Fruit fly (Drosophila melanogaster) whole organism, embryonic: Measurements from ENCODE around the gene mag.

Experiments
- CG10462 ChIP-seq: fragments of 200-800 bp; sonication (Bioruptor generic); optimal IDR thresholded peaks from 2 replicates; lab custom pipeline; 2016; ENCODE audit warnings: missing biosample characterization, missing genetic modification characterization
- CG10543 ChIP-seq: fragments of 200-800 bp; sonication (Bioruptor generic); optimal IDR thresholded peaks from 3 replicates; lab custom pipeline; 2017; ENCODE audit warnings: missing biosample characterization, mild to moderate bottlenecking, missing genetic modification characterization, moderate library complexity
- CG10979 ChIP-seq: fragments of 200-800 bp; sonication (Bioruptor generic); optimal IDR thresholded peaks from 2 replicates; lab custom pipeline; 2018; ENCODE audit warnings: missing biosample characterization, mild to moderate bottlenecking, missing genetic modification characterization, moderate library complexity
- CG11456 ChIP-seq: fragments of 200-800 bp; sonication (Bioruptor generic); IDR thresholded peaks from 3 replicates; pipeline ENCODE4 v1.3.6; 2022; ENCODE audit warnings: missing biosample characterization, missing genetic modification characterization
- CG11696 ChIP-seq: fragments of 200-800 bp; sonication (Bioruptor generic); IDR thresholded peaks from 2 replicates; pipeline ENCODE4 v1.3.6; 2022; ENCODE audit warnings: missing biosample characterization, missing genetic modification characterization
- CG12942 ChIP-seq: fragments of 200-800 bp; sonication (Bioruptor generic); optimal IDR thresholded peaks from 3 replicates; lab custom pipeline; 2016; ENCODE audit warnings: missing biosample characterization, missing genetic modification characterization
- CG14965 ChIP-seq: fragments of 200-800 bp; sonication (Bioruptor generic); optimal IDR thresholded peaks from 2 replicates; lab custom pipeline; 2016; ENCODE audit warnings: missing biosample characterization, missing genetic modification characterization, borderline replicate concordance
- CG15011 ChIP-seq: fragments of 200-800 bp; sonication (Bioruptor generic); optimal IDR thresholded peaks from 3 replicates; lab custom pipeline; 2018; ENCODE audit warnings: missing biosample characterization, mild to moderate bottlenecking, missing genetic modification characterization
- CG15269 ChIP-seq: fragments of 200-800 bp; sonication (Bioruptor generic); optimal IDR thresholded peaks from 2 replicates; lab custom pipeline; 2018; ENCODE audit warnings: missing biosample characterization, mild to moderate bottlenecking, missing genetic modification characterization, moderate library complexity
- CG1603 ChIP-seq: fragments of 200-800 bp; sonication (Bioruptor generic); optimal IDR thresholded peaks from 2 replicates; lab custom pipeline; 2019; ENCODE audit warnings: missing biosample characterization, mild to moderate bottlenecking, missing genetic modification characterization, moderate library complexity
- CG16863 ChIP-seq: fragments of 200-800 bp; sonication (Bioruptor generic); optimal IDR thresholded peaks from 3 replicates; lab custom pipeline; 2016; ENCODE audit warnings: missing biosample characterization, missing genetic modification characterization
- CG17359 ChIP-seq: fragments of 200-800 bp; sonication (Bioruptor generic); optimal IDR thresholded peaks from 3 replicates; lab custom pipeline; 2018; ENCODE audit warnings: missing biosample characterization, mild to moderate bottlenecking, missing genetic modification characterization, moderate library complexity
- CG17385 ChIP-seq: fragments of 200-800 bp; sonication (Bioruptor generic); optimal IDR thresholded peaks from 3 replicates; lab custom pipeline; 2018; ENCODE audit warnings: missing biosample characterization, mild to moderate bottlenecking, missing genetic modification characterization
- CG30403 ChIP-seq: fragments of 200-800 bp; sonication (Bioruptor generic); optimal IDR thresholded peaks from 3 replicates; lab custom pipeline; 2016; ENCODE audit warnings: missing biosample characterization, missing genetic modification characterization
- CG33557 ChIP-seq: fragments of 200-800 bp; sonication (Bioruptor generic); optimal IDR thresholded peaks from 2 replicates; lab custom pipeline; 2019; ENCODE audit warnings: missing biosample characterization, mild to moderate bottlenecking, missing genetic modification characterization, moderate library complexity
- CG3407 ChIP-seq: fragments of 200-800 bp; sonication (Bioruptor generic); optimal IDR thresholded peaks from 2 replicates; lab custom pipeline; 2018; ENCODE audit warnings: missing biosample characterization, mild to moderate bottlenecking, missing genetic modification characterization
- CG4360 ChIP-seq: fragments of 200-800 bp; sonication (Bioruptor generic); IDR thresholded peaks from 2 replicates; pipeline ENCODE4 v1.3.6; 2022; ENCODE audit warnings: missing biosample characterization, missing genetic modification characterization
- CG7556 ChIP-seq: fragments of 200-800 bp; sonication (Bioruptor generic); optimal IDR thresholded peaks from 2 replicates; lab custom pipeline; 2017; ENCODE audit warnings: missing biosample characterization, mild to moderate bottlenecking, missing genetic modification characterization
- CG9609 ChIP-seq: fragments of 200-800 bp; sonication (Bioruptor generic); optimal IDR thresholded peaks from 3 replicates; lab custom pipeline; 2016; ENCODE audit warnings: missing biosample characterization, missing genetic modification characterization
- CTCF ChIP-seq: fragments of 200-800 bp; sonication (Bioruptor generic); optimal IDR thresholded peaks from 2 replicates; lab custom pipeline; 2017; ENCODE audit warnings: missing biosample characterization, mild to moderate bottlenecking, missing genetic modification characterization, moderate library complexity
- D ChIP-seq, 2 experiments: fragments of 200-800 bp in 1 of 2; fragments of >200 bp in 1 of 2; sonication (Bioruptor generic) in 1 of 2; optimal IDR thresholded peaks; 2 replicates in 1 of 2; 3 replicates in 1 of 2; lab custom pipeline; 2017; ENCODE audit warnings: mild to moderate bottlenecking in 1 of 2, missing biosample characterization in 1 of 2, missing genetic modification characterization in 1 of 2, missing genetic modification reagents in 1 of 2
- Dbx ChIP-seq: fragments of 200-800 bp; sonication (Bioruptor generic); IDR thresholded peaks from 3 replicates; pipeline ENCODE4 v1.3.6; 2022; ENCODE audit warnings: missing biosample characterization, missing genetic modification characterization
- Fer1 ChIP-seq: fragments of 200-800 bp; sonication (Bioruptor generic); optimal IDR thresholded peaks from 2 replicates; lab custom pipeline; 2017; ENCODE audit warnings: missing biosample characterization, mild to moderate bottlenecking, missing genetic modification characterization
- HLHmδ ChIP-seq: fragments of 200-800 bp; sonication (Bioruptor generic); optimal IDR thresholded peaks from 2 replicates; lab custom pipeline; 2018; ENCODE audit warnings: missing biosample characterization, mild to moderate bottlenecking, missing genetic modification characterization, moderate library complexity
- MTF-1 ChIP-seq: fragments of 200-800 bp; sonication (Bioruptor generic); optimal IDR thresholded peaks from 2 replicates; lab custom pipeline; 2018; ENCODE audit warnings: missing biosample characterization, mild to moderate bottlenecking, missing genetic modification characterization, borderline replicate concordance
- Mrtf ChIP-seq: fragments of 200-800 bp; sonication (Bioruptor generic); IDR thresholded peaks from 3 replicates; pipeline ENCODE4 v1.3.6; 2022; ENCODE audit warnings: missing biosample characterization, missing genetic modification characterization
- NK7.1 ChIP-seq: fragments of 200-800 bp; sonication (Bioruptor generic); optimal IDR thresholded peaks from 3 replicates; lab custom pipeline; 2016; ENCODE audit warnings: missing biosample characterization, missing genetic modification characterization
- Nf-YA ChIP-seq: fragments of 200-800 bp; sonication (Bioruptor generic); IDR thresholded peaks from 2 replicates; pipeline ENCODE4 v1.3.6; 2022; ENCODE audit warnings: missing biosample characterization, missing genetic modification characterization
- Pdp1 ChIP-seq, 2 experiments: fragments of 200-800 bp; sonication (Bioruptor generic); optimal IDR thresholded peaks; 3 replicates each; lab custom pipeline; 2016; ENCODE audit warnings: missing biosample characterization in 2 of 2, missing genetic modification characterization in 2 of 2, mild to moderate bottlenecking in 1 of 2, moderate library complexity in 1 of 2
- Side ChIP-seq: fragments of 200-800 bp; sonication (Bioruptor generic); optimal IDR thresholded peaks from 2 replicates; lab custom pipeline; 2016; ENCODE audit warnings: missing biosample characterization, missing genetic modification characterization
- Sry-δ ChIP-seq: fragments of 200-800 bp; sonication (Bioruptor generic); optimal IDR thresholded peaks from 2 replicates; lab custom pipeline; 2016; ENCODE audit warnings: missing biosample characterization, missing genetic modification characterization
- Vsx1 ChIP-seq: fragments of 200-800 bp; sonication (Bioruptor generic); optimal IDR thresholded peaks from 2 replicates; lab custom pipeline; 2017; ENCODE audit warnings: missing biosample characterization, mild to moderate bottlenecking, missing genetic modification characterization, missing genetic modification reagents
- ase ChIP-seq: fragments of 200-800 bp; sonication (Bioruptor generic); IDR thresholded peaks from 3 replicates; pipeline ENCODE4 v1.3.6; 2022; ENCODE audit warnings: missing biosample characterization, missing genetic modification characterization
- chinmo ChIP-seq: fragments of 200-800 bp; sonication (Bioruptor generic); IDR thresholded peaks from 4 replicates; pipeline ENCODE4 v1.3.6; 2022; ENCODE audit warnings: missing biosample characterization, missing genetic modification characterization; ENCODE audit not compliant: partially characterized antibody
- croc ChIP-seq: fragments of 200-800 bp; sonication (Bioruptor generic); conservative IDR thresholded peaks from 3 replicates; pipeline ENCODE4 v1.3.6; 2022; ENCODE audit warnings: missing biosample characterization, missing genetic modification characterization
- crol ChIP-seq: fragments of 200-800 bp; sonication (Bioruptor generic); IDR thresholded peaks from 2 replicates; pipeline ENCODE4 v1.3.6; 2022; ENCODE audit warnings: missing biosample characterization, missing genetic modification characterization
- disco-r ChIP-seq: fragments of 200-800 bp; sonication (Bioruptor generic); optimal IDR thresholded peaks from 2 replicates; lab custom pipeline; 2016; ENCODE audit warnings: missing biosample characterization, missing genetic modification characterization
- dmrt99B ChIP-seq: fragments of 200-800 bp; sonication (Bioruptor generic); optimal IDR thresholded peaks from 2 replicates; lab custom pipeline; 2018; ENCODE audit warnings: missing biosample characterization, mild to moderate bottlenecking, missing genetic modification characterization, moderate library complexity
- dysf ChIP-seq: fragments of 200-800 bp; sonication (Bioruptor generic); IDR thresholded peaks from 3 replicates; pipeline ENCODE4 v1.3.6; 2022; ENCODE audit warnings: missing biosample characterization, missing genetic modification characterization
- lmd ChIP-seq: fragments of 200-800 bp; sonication (Bioruptor generic); IDR thresholded peaks from 2 replicates; pipeline ENCODE4 v1.3.6; 2022; ENCODE audit warnings: missing biosample characterization, missing genetic modification characterization
- sc ChIP-seq, 3 experiments: fragments of >200 bp in 2 of 3; fragments of 200-800 bp in 1 of 3; sonication (Bioruptor generic) in 1 of 3; optimal IDR thresholded peaks; 2 replicates in 2 of 3; 3 replicates in 1 of 3; lab custom pipeline; 2017; ENCODE audit warnings: mild to moderate bottlenecking in 1 of 3, missing biosample characterization in 1 of 3, missing genetic modification characterization in 1 of 3, missing genetic modification reagents in 1 of 3
- sd ChIP-seq: fragments of 200-800 bp; sonication (Bioruptor generic); optimal IDR thresholded peaks from 3 replicates; lab custom pipeline; 2018; ENCODE audit warnings: missing biosample characterization, mild to moderate bottlenecking, missing genetic modification characterization, moderate library complexity
- sens ChIP-seq: fragments of 200-800 bp; sonication (Bioruptor generic); peaks from one replicate; lab custom pipeline; 2016; ENCODE audit warnings: missing biosample characterization, missing genetic modification characterization
- ssp ChIP-seq: fragments of 200-800 bp; sonication (Bioruptor generic); IDR thresholded peaks from 2 replicates; pipeline ENCODE4 v1.3.6; 2022; ENCODE audit warnings: missing biosample characterization, missing genetic modification characterization
- tx ChIP-seq: fragments of 200-800 bp; sonication (Bioruptor generic); optimal IDR thresholded peaks from 2 replicates; lab custom pipeline; 2016; ENCODE audit warnings: missing biosample characterization, missing genetic modification characterization

Gene mag

dm6 chr3L:20447957-20448356 lies 12.5 kb upstream of the mag start (continued):
- TF ChIP-seq chinmo (GFP tag; lab: Robert Waterston, UW) (no peak), crol (GFP tag; lab: Robert Waterston, UW) (no peak)

- TF ChIP-seq CG12942, result no peak
- no peak for TF ChIP-seq dmrt99B (tag; lab: Kevin White, UChicago)
- no peak for TF ChIP-seq Fer1 (GFP tag; lab: Kevin White, UChicago)
- TF ChIP-seq CG16863 (GFP tag; lab: Kevin White, UChicago), result no peak
- TF ChIP-seq croc (GFP tag; lab: Robert Waterston, UW), result no peak
- TF ChIP-seq CTCF (GFP tag; lab: Kevin White, UChicago), result no peak
- TF ChIP-seq CG7556 (GFP tag; lab: Kevin White, UChicago), result no peak
- no peak for TF ChIP-seq CG14965 (GFP tag; lab: Kevin White, UChicago)
- peak; percentile 22 for TF ChIP-seq sens
- TF ChIP-seq Vsx1 (GFP tag; lab: Kevin White, UChicago), result no peak
- TF ChIP-seq CG10462 (GFP tag; lab: Kevin White, UChicago), result no peak
- peak in 1 of 2 experiments; percentile 56 for TF ChIP-seq Pdp1 (GFP tag; optimal IDR thresholded peaks at IDR 0.05; lab: Kevin White, UChicago)
- no peak for TF ChIP-seq D (optimal IDR thresholded peaks at IDR 0.05; lab: Kevin White, UChicago)
- no peak for TF ChIP-seq D (GFP tag; optimal IDR thresholded peaks at IDR 0.05; lab: Kevin White, UChicago)
- TF ChIP-seq chinmo (GFP tag; lab: Robert Waterston, UW), result 0 out of 4 replicates have a peak, but pooled peaks have one; percentile 30
- no peak for TF ChIP-seq disco-r (GFP tag; lab: Kevin White, UChicago)
- TF ChIP-seq CG4360 (GFP tag; lab: Robert Waterston, UW), result peak; percentile 58; the same call in 1 of the 2 replicates
- no peak for TF ChIP-seq Dbx (GFP tag; lab: Robert Waterston, UW)
- TF ChIP-seq CG3407 (GFP tag; lab: Kevin White, UChicago), result no peak
- TF ChIP-seq Mrtf (GFP tag; lab: Robert Waterston, UW), result no peak
- no peak for TF ChIP-seq CG11456 (GFP tag; lab: Robert Waterston, UW)
- no peak for TF ChIP-seq MTF-1 (GFP tag; lab: Kevin White, UChicago)
- no peak for TF ChIP-seq CG10979 (tag; lab: Kevin White, UChicago)
These were observed 11.7 kb upstream of the mag start for dm6 chr3L:20448773-20449172.

dm6 chr3L:20452813-20453682 lies 7.4 kb upstream of the mag start, which contains the start of gene CG5199:
TSS of gene CG5199 (minus strand) at chr3L:20452864.
- TF ChIP-seq sd (tag; lab: Kevin White, UChicago), result no peak
- peak; percentile 77 for TF ChIP-seq dysf (GFP tag; lab: Robert Waterston, UW)
- TF ChIP-seq ase (GFP tag; lab: Robert Waterston, UW), result no peak
- TF ChIP-seq ssp (GFP tag; lab: Robert Waterston, UW), result peak; percentile 53; the same call in 1 of the 2 replicates
- peak; percentile 62 for TF ChIP-seq CG33557 (GFP tag; lab: Kevin White, UChicago)
- TF ChIP-seq HLHmδ (GFP tag; lab: Kevin White, UChicago), result no peak
- peak; percentile 23 for TF ChIP-seq Vsx1 (GFP tag; lab: Kevin White, UChicago)
- TF ChIP-seq sc (optimal IDR thresholded peaks at IDR 0.05; lab: Kevin White, UChicago), result no peak
- peak; percentile 51 for TF ChIP-seq sc (GFP tag; optimal IDR thresholded peaks at IDR 0.05; lab: Kevin White, UChicago)
- peak; percentile 75 for TF ChIP-seq lmd
- no peak for TF ChIP-seq tx
- TF ChIP-seq CG30403 (GFP tag; lab: Kevin White, UChicago), result peak; percentile 83
- TF ChIP-seq Sry-δ (GFP tag; lab: Kevin White, UChicago), result peak; percentile 89
- TF ChIP-seq Side (GFP tag; lab: Kevin White, UChicago), result no peak
- peak; percentile 50 for TF ChIP-seq CG17359 (tag; lab: Kevin White, UChicago)
- TF ChIP-seq CG1603, result peak; percentile 46
- TF ChIP-seq CG10543, result peak; percentile 47
- TF ChIP-seq Nf-YA (GFP tag; lab: Robert Waterston, UW), result no peak
- no peak for TF ChIP-seq CG15011 (GFP tag; lab: Kevin White, UChicago)
- TF ChIP-seq CG9609 (GFP tag; lab: Kevin White, UChicago), result peak; percentile 2
- TF ChIP-seq CG15269 (tag; lab: Kevin White, UChicago), result peak; percentile 58
- TF ChIP-seq CG11696 (GFP tag; lab: Robert Waterston, UW), result no peak
- peak; percentile 36 for TF ChIP-seq CG17385 (GFP tag; lab: Kevin White, UChicago)
- no peak for TF ChIP-seq NK7.1
